Worm (Caenorhabditis elegans) whole organism, late embryonic: ENCODE measurements around the gene C06A12.19.

Experiments used
- ama-1 ChIP-seq: fragments of 150-350 bp; optimal IDR thresholded peaks from 2 replicates; lab custom pipeline; 2014
- ceh-18 ChIP-seq: sonication (generic microtip); optimal IDR thresholded peaks from 2 replicates; lab custom pipeline; 2016; ENCODE audit warnings: missing genetic modification characterization, missing compliant biosample characterization
- ceh-19 ChIP-seq: fragments of 200-800 bp; sonication (Bioruptor generic); optimal IDR thresholded peaks from 2 replicates; lab custom pipeline; 2018; ENCODE audit warnings: mild to moderate bottlenecking, missing genetic modification characterization, missing compliant biosample characterization
- ceh-2 ChIP-seq: sonication (generic microtip); optimal IDR thresholded peaks from 2 replicates; lab custom pipeline; 2016; ENCODE audit warnings: missing genotype, missing genetic modification characterization, missing compliant biosample characterization
- eyg-1 ChIP-seq: sonication (generic microtip); optimal IDR thresholded peaks from 2 replicates; lab custom pipeline; 2016; ENCODE audit warnings: missing genotype, missing genetic modification characterization, missing compliant biosample characterization
- fax-1 ChIP-seq: sonication (generic microtip); optimal IDR thresholded peaks from 2 replicates; lab custom pipeline; 2016; ENCODE audit warnings: missing genotype, missing genetic modification characterization, missing compliant biosample characterization
- hlh-30 ChIP-seq: sonication (generic microtip); optimal IDR thresholded peaks from 2 replicates; lab custom pipeline; 2017; ENCODE audit warnings: antibody characterized with exemption, missing genetic modification characterization, missing compliant biosample characterization; ENCODE audit not compliant: insufficient read depth
- lin-11 ChIP-seq: fragments of 200-800 bp; sonication (Bioruptor generic); optimal IDR thresholded peaks from 2 replicates; lab custom pipeline; 2018; ENCODE audit warnings: mild to moderate bottlenecking, missing genetic modification characterization, missing compliant biosample characterization
- nfya-1 ChIP-seq: sonication (generic microtip); optimal IDR thresholded peaks from 2 replicates; lab custom pipeline; 2017; ENCODE audit warnings: missing genetic modification characterization, mild to moderate bottlenecking, missing compliant biosample characterization, antibody characterized with exemption, moderate library complexity
- syd-9 ChIP-seq: sonication (generic microtip); optimal IDR thresholded peaks from 2 replicates; lab custom pipeline; 2016; ENCODE audit warnings: mild to moderate bottlenecking, missing genetic modification characterization, moderate library complexity, missing compliant biosample characterization

DNA sequence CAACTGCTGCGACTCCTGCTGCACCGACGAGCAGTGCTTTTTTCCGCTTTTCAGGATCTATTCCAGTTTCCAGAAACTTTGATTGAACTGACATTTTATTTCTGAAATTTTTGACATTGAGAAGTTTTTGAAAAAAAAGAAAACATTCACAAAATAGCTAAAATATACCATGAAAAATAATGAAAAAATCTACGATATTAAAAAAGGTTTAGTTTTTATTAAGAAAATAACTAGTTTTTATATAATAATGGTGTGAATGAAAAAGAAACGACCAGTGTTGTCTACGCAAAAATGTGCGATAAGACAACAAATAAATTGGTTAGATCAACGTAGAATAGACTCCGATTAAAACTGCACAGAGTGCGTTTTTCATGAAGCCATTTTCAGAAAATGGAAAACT, 34.4 kb downstream of the C06A12.19 start, which contains the start of gene pmp-4:
- TF ChIP-seq eyg-1 (tag; lab: Kevin White, UChicago): no peak
- no peak for TF ChIP-seq ama-1 (lab: Kevin White, UChicago)
- no peak for TF ChIP-seq nfya-1 (tag; lab: Kevin White, UChicago)
- no peak for TF ChIP-seq ceh-18 (tag; lab: Kevin White, UChicago)
- no peak for TF ChIP-seq hlh-30
- no peak for TF ChIP-seq ceh-19
- TF ChIP-seq fax-1 (tag; lab: Kevin White, UChicago): no peak
- TF ChIP-seq ceh-2: no peak
- TF ChIP-seq syd-9 (tag; lab: Kevin White, UChicago): no peak
- no peak for TF ChIP-seq lin-11 (tag; lab: Kevin White, UChicago)
